Fruit fly (Drosophila melanogaster): ENCODE results near the gene CG17834.

Gene CG17834

DNA sequence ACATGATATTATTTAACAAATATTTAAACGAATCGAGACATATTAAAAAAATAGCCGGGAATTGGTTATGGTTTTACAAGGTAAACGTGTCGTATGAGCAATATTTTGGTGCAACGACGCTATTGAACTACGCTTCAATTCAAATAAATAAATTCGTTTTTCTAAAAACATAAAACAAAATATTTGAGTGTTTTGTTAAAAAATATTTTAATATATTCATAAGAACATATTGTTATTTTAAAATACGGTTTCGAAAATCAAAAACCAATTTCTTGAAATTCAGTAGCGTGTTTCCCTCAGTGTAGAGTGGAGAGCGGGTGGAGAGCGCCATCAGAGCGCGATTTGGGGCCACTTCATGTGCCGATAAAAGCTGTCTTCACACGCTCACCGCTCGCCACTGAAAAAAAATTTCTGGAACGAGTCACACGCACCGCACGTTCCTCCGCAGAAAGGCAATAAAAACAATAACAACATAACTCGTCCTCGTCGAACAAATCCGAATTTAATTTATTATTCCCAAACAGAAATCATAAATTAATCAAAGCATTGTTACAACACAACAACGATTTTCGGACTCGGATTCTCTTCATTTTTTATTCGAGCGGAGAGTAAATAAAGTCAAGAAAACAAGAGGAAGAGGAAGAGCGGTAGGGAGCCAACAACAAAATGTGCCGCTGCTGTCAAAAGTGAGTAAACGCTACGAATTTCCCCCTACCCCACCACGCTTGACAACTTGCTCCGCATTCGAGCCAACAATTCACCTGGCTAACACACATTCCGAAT, 6.6 kb downstream of the CG17834 start (continued):
- peak; percentile 62 for TF ChIP-seq H2.0 (GFP tag; IDR thresholded peaks at IDR 0.05)
- TF ChIP-seq CoRest (tag; optimal IDR thresholded peaks at IDR 0.05) = peak; percentile 96
- peak; percentile 74 for TF ChIP-seq CG13894 (tag; optimal IDR thresholded peaks at IDR 0.05)
- no peak for TF ChIP-seq hbn (GFP tag; IDR thresholded peaks at IDR 0.05; ENCODE audit: partially characterized antibody)
- peak; percentile 13 for TF ChIP-seq cad (GFP tag; optimal IDR thresholded peaks at IDR 0.05)
- peak; percentile 85 for TF ChIP-seq CG4820 (GFP tag; optimal IDR thresholded peaks at IDR 0.05)
- TF ChIP-seq pros (GFP tag; optimal IDR thresholded peaks at IDR 0.05) = peak; percentile 19
- TF ChIP-seq CG14860 (GFP tag; IDR thresholded peaks at IDR 0.05; ENCODE audit: partially characterized antibody) = no peak
- 0 out of 3 replicates have a peak, but pooled peaks have one; percentile 11 for TF ChIP-seq CG34224 (GFP tag; IDR thresholded peaks at IDR 0.05; ENCODE audit: partially characterized antibody)
- TF ChIP-seq CG10565 (GFP tag; optimal IDR thresholded peaks at IDR 0.05) = peak; percentile 51
- TF ChIP-seq CG12299 (tag; optimal IDR thresholded peaks at IDR 0.05) = peak; percentile 85
- peak in 1 of 2 experiments; percentile 86 for TF ChIP-seq Eip74EF (GFP tag; optimal IDR thresholded peaks at IDR 0.05)
- TF ChIP-seq CG4404 (GFP tag; IDR thresholded peaks at IDR 0.05) = peak; percentile 67
- TF ChIP-seq CG8281 (tag; optimal IDR thresholded peaks at IDR 0.05) = peak; percentile 85
- peak; percentile 61; the same call in 1 of the 2 replicates for TF ChIP-seq CG32772 (GFP tag; IDR thresholded peaks at IDR 0.05)
- no peak for TF ChIP-seq sd (tag; optimal IDR thresholded peaks at IDR 0.05)
- TF ChIP-seq Xbp1 (GFP tag; optimal IDR thresholded peaks at IDR 0.05) = peak; percentile 90
- peak in 1 of 3 experiments; percentile 51 for TF ChIP-seq Stat92E (GFP tag; optimal IDR thresholded peaks at IDR 0.05)
- TF ChIP-seq GATAe (GFP tag; conservative IDR thresholded peaks at IDR 0.05) = peak; percentile 57
- peak; percentile 59 for TF ChIP-seq CG1603 (tag; optimal IDR thresholded peaks at IDR 0.05)
- peak; percentile 59 for TF ChIP-seq E2f2 (GFP tag; IDR thresholded peaks at IDR 0.05)
- TF ChIP-seq en (GFP tag; optimal IDR thresholded peaks at IDR 0.05) = peak; percentile 32
- peak; percentile 87 for TF ChIP-seq cwo (GFP tag; optimal IDR thresholded peaks at IDR 0.05)
- peak; percentile 5; the same call in 1 of the 2 replicates for TF ChIP-seq Adf1 (GFP tag; IDR thresholded peaks at IDR 0.05)
- TF ChIP-seq Nf-YC (tag; optimal IDR thresholded peaks at IDR 0.05) = peak; percentile 88
- TF ChIP-seq oc (tag; optimal IDR thresholded peaks at IDR 0.05) = peak; percentile 14
- TF ChIP-seq CG15479 (GFP tag; optimal IDR thresholded peaks at IDR 0.05) = no peak
- TF ChIP-seq Camta (GFP tag; optimal IDR thresholded peaks at IDR 0.05) = peak; percentile 63
- peak; percentile 33 for TF ChIP-seq ems (GFP tag; optimal IDR thresholded peaks at IDR 0.05)
- peak; percentile 9 for TF ChIP-seq CG1647 (GFP tag; optimal IDR thresholded peaks at IDR 0.05)
- peak; percentile 74; the same call in 1 of the 3 replicates for TF ChIP-seq CG11560 (tag; IDR thresholded peaks at IDR 0.05)
- TF ChIP-seq Hmr (GFP tag; optimal IDR thresholded peaks at IDR 0.05) = peak; percentile 91
- no peak for TF ChIP-seq hb (GFP tag; IDR thresholded peaks at IDR 0.05; ENCODE audit: partially characterized antibody)
- TF ChIP-seq onecut (GFP tag; IDR thresholded peaks at IDR 0.05) = no peak; the same call in 1 of the 2 replicates
- peak; percentile 80 for TF ChIP-seq zf30C (GFP tag; optimal IDR thresholded peaks at IDR 0.05)
- peak; percentile 75 for TF ChIP-seq CG18764 (GFP tag; optimal IDR thresholded peaks at IDR 0.05)
- TF ChIP-seq Lpt (GFP tag; optimal IDR thresholded peaks at IDR 0.05) = no peak
- TF ChIP-seq cato (GFP tag; optimal IDR thresholded peaks at IDR 0.05; ENCODE audit: borderline replicate concordance) = peak; percentile 86
- TF ChIP-seq CG11085 (GFP tag; IDR thresholded peaks at IDR 0.05) = no peak
- peak in 1 of 2 experiments; percentile 63 for TF ChIP-seq insv (GFP tag; optimal IDR thresholded peaks at IDR 0.05)
- TF ChIP-seq ham (GFP tag; IDR thresholded peaks at IDR 0.05) = no peak
- peak; percentile 95 for TF ChIP-seq tio (GFP tag; optimal IDR thresholded peaks at IDR 0.05)
- TF ChIP-seq corto (GFP tag; optimal IDR thresholded peaks at IDR 0.05) = no peak
- no peak for TF ChIP-seq D (optimal IDR thresholded peaks at IDR 0.05)
- peak; percentile 94 for TF ChIP-seq D (GFP tag; optimal IDR thresholded peaks at IDR 0.05)
- peak; percentile 78 for TF ChIP-seq HLH3B (GFP tag; IDR thresholded peaks at IDR 0.05)
- TF ChIP-seq otp (GFP tag; IDR thresholded peaks at IDR 0.05) = 0 out of 3 replicates have a peak, but pooled peaks have one; percentile 26
- 0 out of 2 replicates have a peak, but pooled peaks have one; percentile 44 for TF ChIP-seq Dip2 (GFP tag; IDR thresholded peaks at IDR 0.05)
